Worm (Caenorhabditis elegans): ENCODE measurements around the gene K06H6.1.

DNA sequence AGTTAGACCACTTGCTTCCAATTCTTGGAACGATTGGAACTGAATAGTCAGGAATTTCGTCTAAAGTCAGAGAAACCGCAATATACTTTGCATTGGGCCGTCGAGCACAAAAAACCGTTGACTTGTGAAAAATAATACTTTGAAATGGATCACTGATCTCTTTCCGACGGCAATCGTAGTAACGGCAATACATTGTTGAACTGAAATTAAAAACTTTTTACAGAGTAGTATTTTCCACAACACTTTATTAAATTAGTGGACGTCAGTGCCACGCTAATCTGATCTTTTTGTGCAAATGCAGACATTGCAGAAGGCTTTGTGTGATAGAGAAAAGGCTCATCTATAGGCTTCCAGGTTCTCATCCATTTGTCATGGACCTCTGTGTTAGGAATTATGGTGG is 35.5 kb upstream of the K06H6.1 start:
- TF ChIP-seq aly-2 (tag; optimal IDR thresholded peaks at IDR 0.05): no peak
- no peak for TF ChIP-seq ama-1 (optimal IDR thresholded peaks at IDR 0.05)

Data from whole organism, L3 larva.